Fruit fly (Drosophila melanogaster): ENCODE measurements around the gene Art6.

Art6 gene

dm6 chr3R:13986648-13987047, 41.0 kb upstream of the Art6 start (continued):
- TF ChIP-seq CG30403 (GFP tag; optimal IDR thresholded peaks at IDR 0.05) (peak; percentile 19), Optix (GFP tag; IDR thresholded peaks at IDR 0.05) (no peak), br (optimal IDR thresholded peaks at IDR 0.05) (no peak), btn (GFP tag; optimal IDR thresholded peaks at IDR 0.05) (no peak), CG13123 (GFP tag; optimal IDR thresholded peaks at IDR 0.05) (no peak), CG30020 (tag; optimal IDR thresholded peaks at IDR 0.05) (no peak), Sry-β (GFP tag; optimal IDR thresholded peaks at IDR 0.05) (no peak), Mes4 (GFP tag; optimal IDR thresholded peaks at IDR 0.05) (no peak), Nf-YB (GFP tag; optimal IDR thresholded peaks at IDR 0.05) (no peak), CG14860 (GFP tag; IDR thresholded peaks at IDR 0.05; ENCODE audit: partially characterized antibody) (no peak), scrt (GFP tag; optimal IDR thresholded peaks at IDR 0.05) (no peak), dati (GFP tag; IDR thresholded peaks at IDR 0.05) (no peak), CG7786 (GFP tag; optimal IDR thresholded peaks at IDR 0.05) (no peak), Taf1 (GFP tag; IDR thresholded peaks at IDR 0.05) (no peak), ro (GFP tag; IDR thresholded peaks at IDR 0.05) (no peak), hkb (optimal IDR thresholded peaks at IDR 0.05) (no peak), hkb (GFP tag; IDR thresholded peaks at IDR 0.05) (no peak), CG32532 (GFP tag; IDR thresholded peaks at IDR 0.05) (no peak), CG15269 (tag; optimal IDR thresholded peaks at IDR 0.05) (peak; percentile 1), CG16779 (GFP tag; IDR thresholded peaks at IDR 0.05) (no peak), dmrt99B (tag; optimal IDR thresholded peaks at IDR 0.05) (peak; percentile 47), CG2199 (GFP tag; IDR thresholded peaks at IDR 0.05) (no peak), chn (GFP tag; optimal IDR thresholded peaks at IDR 0.05) (no peak), H2.0 (GFP tag; IDR thresholded peaks at IDR 0.05) (no peak), Oli (tag; optimal IDR thresholded peaks at IDR 0.05) (peak; percentile 56), CG5180 (GFP tag; optimal IDR thresholded peaks at IDR 0.05) (no peak), CG17829 (tag; optimal IDR thresholded peaks at IDR 0.05) (no peak), Ptx1 (GFP tag; IDR thresholded peaks at IDR 0.05) (peak; percentile 30; the same call in 1 of the 2 replicates), slp2 (GFP tag; optimal IDR thresholded peaks at IDR 0.05) (no peak), jumu (GFP tag; optimal IDR thresholded peaks at IDR 0.05) (no peak), CG33213 (GFP tag; optimal IDR thresholded peaks at IDR 0.05) (no peak), Hey (tag; optimal IDR thresholded peaks at IDR 0.05) (no peak), CG7839 (tag; optimal IDR thresholded peaks at IDR 0.05) (peak; percentile 24), dimm (GFP tag; IDR thresholded peaks at IDR 0.05) (no peak), az2 (GFP tag; optimal IDR thresholded peaks at IDR 0.05) (peak; percentile 15), sc (optimal IDR thresholded peaks at IDR 0.05) (no peak), sc (GFP tag; optimal IDR thresholded peaks at IDR 0.05) (no peak), CG10462 (GFP tag; optimal IDR thresholded peaks at IDR 0.05) (no peak), CG13296 (GFP tag; optimal IDR thresholded peaks at IDR 0.05) (no peak), CHES-1-like (GFP tag; optimal IDR thresholded peaks at IDR 0.05) (no peak), Ssrp (tag; optimal IDR thresholded peaks at IDR 0.05) (peak; percentile 13), repo (GFP tag; optimal IDR thresholded peaks at IDR 0.05) (no peak), Dref (GFP tag; IDR thresholded peaks at IDR 0.05) (no peak), Dad (GFP tag; optimal IDR thresholded peaks at IDR 0.05) (no peak), CG4617 (GFP tag; optimal IDR thresholded peaks at IDR 0.05; ENCODE audit: borderline replicate concordance) (no peak), Meics (GFP tag; optimal IDR thresholded peaks at IDR 0.05) (no peak), Nf-YA (GFP tag; IDR thresholded peaks at IDR 0.05) (no peak), zen (tag; optimal IDR thresholded peaks at IDR 0.05) (no peak), gcm2 (GFP tag; optimal IDR thresholded peaks at IDR 0.05) (no peak), bigmax (GFP tag; optimal IDR thresholded peaks at IDR 0.05) (no peak), crc (GFP tag; optimal IDR thresholded peaks at IDR 0.05) (no peak), wdn (GFP tag; IDR thresholded peaks at IDR 0.05) (no peak), oc (tag; optimal IDR thresholded peaks at IDR 0.05) (no peak), pzg (GFP tag; optimal IDR thresholded peaks at IDR 0.05) (no peak)
